Worm (Caenorhabditis elegans) whole organism, L2 larva: ENCODE results near the gene flp-27.

Experiments
- R02D3.7 ChIP-seq: fragments of 150-350 bp; optimal IDR thresholded peaks from 2 replicates; lab custom pipeline; 2014; ENCODE audit warnings: missing biosample characterization, missing genetic modification characterization
- blmp-1 ChIP-seq: sonication (generic microtip); optimal IDR thresholded peaks from 2 replicates; lab custom pipeline; 2017; ENCODE audit warnings: missing genetic modification characterization, mild to moderate bottlenecking, missing compliant biosample characterization, antibody characterized with exemption, moderate library complexity; ENCODE audit not compliant: insufficient read depth
- nhr-10 ChIP-seq: sonication (generic microtip); optimal IDR thresholded peaks from 2 replicates; lab custom pipeline; 2017; ENCODE audit warnings: missing biosample characterization, missing genetic modification characterization
- nhr-11 ChIP-seq: fragments of 150-350 bp; optimal IDR thresholded peaks from 2 replicates; lab custom pipeline; 2014; ENCODE audit warnings: missing biosample characterization, missing genetic modification characterization
- skn-1 ChIP-seq: sonication (generic microtip); optimal IDR thresholded peaks from 2 replicates; lab custom pipeline; 2017; ENCODE audit warnings: missing biosample characterization, missing genetic modification characterization
- unc-62 ChIP-seq: fragments of 150-350 bp; optimal IDR thresholded peaks from 2 replicates; lab custom pipeline; 2014; ENCODE audit warnings: missing biosample characterization, missing genetic modification reagents, missing genetic modification characterization

- no peak for TF ChIP-seq nhr-10 (tag; lab: Kevin White, UChicago)
- TF ChIP-seq unc-62 (GFP tag; lab: Kevin White, UChicago), result no peak
- TF ChIP-seq R02D3.7 (tag; lab: Kevin White, UChicago), result no peak
- no peak for TF ChIP-seq nhr-11 (tag; lab: Kevin White, UChicago)
- TF ChIP-seq skn-1 (tag; lab: Kevin White, UChicago), result no peak
- TF ChIP-seq blmp-1, result no peak
These were observed 17.5 kb downstream of the flp-27 start for ce11 chrII:5698254-5698653.
